Worm (Caenorhabditis elegans): ENCODE measurements around the gene F18H3.1.
A peak's percentile ranks its signal among the peaks of the same experiment; 100 is the strongest.

The F18H3.1 gene

ce11 chrX:13518861-13519713 is at the start of gene F18H3.1, which contains the start of gene cdk-4:
F18H3.1 (plus strand) TSS chrX:13519663.
cdk-4 (minus strand) TSS chrX:13518911.
- TF ChIP-seq zfh-2 (GFP tag; conservative IDR thresholded peaks at IDR 0.05) (peak; percentile 95), Y53F4B.3 (GFP tag; IDR thresholded peaks at IDR 0.05) (no peak), egrh-3 (GFP tag; IDR thresholded peaks at IDR 0.05) (0 out of 2 replicates have a peak, but pooled peaks have one; percentile 16), attf-3 (GFP tag; conservative IDR thresholded peaks at IDR 0.05) (no peak), nfya-2 (GFP tag; IDR thresholded peaks at IDR 0.05) (no peak), hmg-1.2 (GFP tag; IDR thresholded peaks at IDR 0.05) (peak; percentile 53; the same call in 1 of the 2 replicates), K12H6.12 (tag; optimal IDR thresholded peaks at IDR 0.05) (peak; percentile 40), nhr-80 (tag; optimal IDR thresholded peaks at IDR 0.05) (peak; percentile 55), cebp-1 (GFP tag; IDR thresholded peaks at IDR 0.05) (peak; percentile 61), cebp-1 (tag; optimal IDR thresholded peaks at IDR 0.05) (peak; percentile 91), mcd-1 (GFP tag; IDR thresholded peaks at IDR 0.05) (peak; percentile 51), dox-1 (GFP tag; IDR thresholded peaks at IDR 0.05) (peak; percentile 67), F39B2.1 (GFP tag; IDR thresholded peaks at IDR 0.05) (no peak), Y67H2A.10 (GFP tag; conservative IDR thresholded peaks at IDR 0.05) (no peak), gei-17 (GFP tag; optimal IDR thresholded peaks at IDR 0.05) (no peak), snpc-4 (GFP tag; optimal IDR thresholded peaks at IDR 0.05) (no peak), snpc-4 (tag; optimal IDR thresholded peaks at IDR 0.05) (peak in 1 of 4 experiments; percentile 14), Y79H2A.3 (GFP tag; conservative IDR thresholded peaks at IDR 0.05) (no peak)

ce11 chrX:13469907-13470647 is 49.4 kb upstream of the F18H3.1 start:
- no peak for TF ChIP-seq D2030.7 (GFP tag; IDR thresholded peaks at IDR 0.05)
- TF ChIP-seq cebp-1 (GFP tag; IDR thresholded peaks at IDR 0.05): no peak
- TF ChIP-seq cebp-1 (tag; optimal IDR thresholded peaks at IDR 0.05): no peak
- peak; percentile 90 for TF ChIP-seq zfh-2 (GFP tag; conservative IDR thresholded peaks at IDR 0.05)
- TF ChIP-seq nhr-27 (tag; optimal IDR thresholded peaks at IDR 0.05): no peak
- TF ChIP-seq hmg-20 (GFP tag; IDR thresholded peaks at IDR 0.05): no peak
- TF ChIP-seq ztf-28 (GFP tag; IDR thresholded peaks at IDR 0.05): no peak
- TF ChIP-seq B0336.3 (GFP tag; IDR thresholded peaks at IDR 0.05): 0 out of 2 replicates have a peak, but pooled peaks have one; percentile 38
- peak; percentile 13 for TF ChIP-seq ceh-79 (tag; optimal IDR thresholded peaks at IDR 0.05)
- no peak for TF ChIP-seq K12H6.12 (tag; optimal IDR thresholded peaks at IDR 0.05)
- no peak for TF ChIP-seq egl-18 (GFP tag; IDR thresholded peaks at IDR 0.05)
- no peak for TF ChIP-seq akir-1 (GFP tag; optimal IDR thresholded peaks at IDR 0.05)
- no peak for TF ChIP-seq hrde-1 (tag; optimal IDR thresholded peaks at IDR 0.05; ENCODE audit: borderline replicate concordance)
- TF ChIP-seq rpc-1 (optimal IDR thresholded peaks at IDR 0.05): no peak
- no peak for TF ChIP-seq rpc-1 (tag; optimal IDR thresholded peaks at IDR 0.05)
- peak; percentile 58; the same call in 1 of the 2 replicates for TF ChIP-seq sea-2 (GFP tag; IDR thresholded peaks at IDR 0.05)
- TF ChIP-seq hmg-1.2 (GFP tag; IDR thresholded peaks at IDR 0.05): no peak
- TF ChIP-seq nhr-179 (tag; optimal IDR thresholded peaks at IDR 0.05): peak; percentile 29
- TF ChIP-seq let-526 (GFP tag; IDR thresholded peaks at IDR 0.05): no peak
- no peak for TF ChIP-seq F52B5.7 (tag; optimal IDR thresholded peaks at IDR 0.05)
- TF ChIP-seq egrh-3 (GFP tag; IDR thresholded peaks at IDR 0.05): peak; percentile 75; the same call in 1 of the 2 replicates
- TF ChIP-seq gei-17 (GFP tag; optimal IDR thresholded peaks at IDR 0.05): no peak
- TF ChIP-seq cebp-2 (GFP tag; IDR thresholded peaks at IDR 0.05): no peak
